Fruit fly (Drosophila melanogaster) whole organism, wandering third instar larva: ENCODE data around the gene RpL23A.

ENCODE experiments used
- Dfd ChIP-seq: fragments of >200 bp; optimal IDR thresholded peaks from 2 replicates; lab custom pipeline; 2017; ENCODE audit warnings: missing biosample characterization, missing genetic modification characterization
- GATAd ChIP-seq: sonication (Bioruptor generic); optimal IDR thresholded peaks from 2 replicates; lab custom pipeline; 2016; ENCODE audit warnings: missing biosample characterization, missing genetic modification characterization
- Hnf4 ChIP-seq: fragments of 200-800 bp; sonication (Bioruptor generic); optimal IDR thresholded peaks from 2 replicates; lab custom pipeline; 2016; ENCODE audit warnings: missing biosample characterization, mild to moderate bottlenecking, missing genetic modification characterization
- Jra ChIP-seq: sonication (Bioruptor generic); optimal IDR thresholded peaks from 2 replicates; lab custom pipeline; 2016; ENCODE audit warnings: missing biosample characterization, missing genetic modification characterization
- Myc ChIP-seq: fragments of >200 bp; optimal IDR thresholded peaks from 2 replicates; lab custom pipeline; 2017
- N ChIP-seq: fragments of >200 bp; optimal IDR thresholded peaks from 2 replicates; lab custom pipeline; 2018; ENCODE audit warnings: missing biosample characterization, missing external identifiers, missing genetic modification characterization
- br ChIP-seq: fragments of 200-800 bp; sonication (Bioruptor generic); optimal IDR thresholded peaks from 2 replicates; lab custom pipeline; 2016; ENCODE audit warnings: missing biosample characterization, missing genetic modification characterization
- brk ChIP-seq: fragments of 200-800 bp; sonication (Bioruptor generic); optimal IDR thresholded peaks from 2 replicates; lab custom pipeline; 2016; ENCODE audit warnings: missing biosample characterization, mild to moderate bottlenecking, missing genetic modification characterization
- dsf ChIP-seq: sonication (Bioruptor generic); optimal IDR thresholded peaks from 2 replicates; lab custom pipeline; 2016; ENCODE audit warnings: missing biosample characterization, missing genetic modification characterization, borderline replicate concordance
- fru ChIP-seq: fragments of 200-800 bp; sonication (Bioruptor generic); optimal IDR thresholded peaks from 3 replicates; lab custom pipeline; 2016; ENCODE audit warnings: missing biosample characterization, mild to moderate bottlenecking, missing genetic modification characterization
- h ChIP-seq: fragments of 200-800 bp; sonication (Bioruptor generic); optimal IDR thresholded peaks from 3 replicates; lab custom pipeline; 2016; ENCODE audit warnings: missing biosample characterization, mild to moderate bottlenecking, missing genetic modification characterization
- jim ChIP-seq: fragments of 175-275, 200-325 bp; sonication (Bioruptor generic); optimal IDR thresholded peaks from 2 replicates; lab custom pipeline; 2016; ENCODE audit warnings: missing biosample characterization, mild to moderate bottlenecking, missing genetic modification characterization
- psq ChIP-seq: fragments of 200-800 bp; sonication (Bioruptor generic); optimal IDR thresholded peaks from 3 replicates; lab custom pipeline; 2017; ENCODE audit warnings: missing biosample characterization, mild to moderate bottlenecking, missing genetic modification characterization, moderate library complexity
- rgr ChIP-seq: fragments of 200-800 bp; sonication (Bioruptor generic); optimal IDR thresholded peaks from 3 replicates; lab custom pipeline; 2016; ENCODE audit warnings: missing biosample characterization, mild to moderate bottlenecking, missing genetic modification characterization

dm6 chr3L:1710562-1710961 lies 42.1 kb upstream of the RpL23A start:
- TF ChIP-seq psq (GFP tag; lab: Kevin White, UChicago) (no peak), N (GFP tag; lab: Kevin White, UChicago) (no peak), Hnf4 (GFP tag; lab: Kevin White, UChicago) (no peak), brk (GFP tag; lab: Kevin White, UChicago) (no peak), GATAd (no peak), dsf (GFP tag; lab: Kevin White, UChicago) (no peak), Myc (lab: Kevin White, UChicago) (no peak), Jra (no peak), fru (GFP tag; lab: Kevin White, UChicago) (peak; percentile 50), Dfd (GFP tag; lab: Kevin White, UChicago) (no peak), rgr (GFP tag; lab: Kevin White, UChicago) (peak; percentile 24), h (GFP tag; lab: Kevin White, UChicago) (peak; percentile 52), br (GFP tag; lab: Kevin White, UChicago) (peak; percentile 22), jim (GFP tag; lab: Kevin White, UChicago) (no peak)
